Fruit fly (Drosophila melanogaster): Measurements from ENCODE around the gene CG42613.
A peak's percentile ranks its signal among the peaks of the same experiment; 100 is the strongest.

CG42613 gene

DNA sequence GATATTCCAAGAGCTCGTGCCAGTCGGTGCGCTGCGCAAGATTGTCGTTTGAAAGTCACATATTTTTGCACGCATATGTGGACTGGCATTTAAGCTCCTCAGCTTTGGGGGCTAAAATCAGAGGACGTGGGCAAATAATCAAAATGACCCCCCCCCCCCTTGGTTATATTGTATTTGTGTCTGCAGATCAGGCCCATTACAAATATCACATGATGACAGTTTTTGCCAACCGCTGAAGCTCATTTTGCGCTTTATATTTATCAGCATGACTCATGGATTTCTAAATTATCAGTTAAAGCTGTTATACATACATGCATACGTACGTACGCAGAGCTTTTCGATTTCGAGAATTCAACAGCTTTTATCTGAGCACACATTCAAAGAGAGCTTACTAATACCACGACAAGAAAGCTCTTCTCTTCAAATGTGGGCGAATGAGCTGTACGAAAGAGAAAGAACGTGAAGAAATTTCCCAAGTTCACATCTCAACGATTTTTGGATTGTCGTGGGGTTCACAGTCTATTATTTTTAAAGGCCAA, 12.2 kb upstream of the CG42613 start (continued):
- TF ChIP-seq cwo (GFP tag; optimal IDR thresholded peaks at IDR 0.05) (peak; percentile 96), CG6683 (GFP tag; optimal IDR thresholded peaks at IDR 0.05) (no peak), CG16863 (GFP tag; optimal IDR thresholded peaks at IDR 0.05) (no peak), HmgD (GFP tag; optimal IDR thresholded peaks at IDR 0.05) (no peak), Deaf1 (tag; optimal IDR thresholded peaks at IDR 0.05) (peak; percentile 9), ind (GFP tag; optimal IDR thresholded peaks at IDR 0.05) (no peak), exex (tag; optimal IDR thresholded peaks at IDR 0.05) (peak; percentile 95), caup (GFP tag; optimal IDR thresholded peaks at IDR 0.05; ENCODE audit: severe bottlenecking) (peak; percentile 45), CG8290 (GFP tag; optimal IDR thresholded peaks at IDR 0.05) (no peak), CG8290 (tag; optimal IDR thresholded peaks at IDR 0.05) (peak in 1 of 2 experiments; percentile 25), jumu (GFP tag; optimal IDR thresholded peaks at IDR 0.05) (no peak), ash1 (GFP tag; optimal IDR thresholded peaks at IDR 0.05) (no peak), CG2199 (GFP tag; IDR thresholded peaks at IDR 0.05) (peak; percentile 78; the same call in 1 of the 3 replicates), CG10543 (GFP tag; optimal IDR thresholded peaks at IDR 0.05) (peak; percentile 86), Trl (optimal IDR thresholded peaks at IDR 0.05) (peak; percentile 58 to 69), Trl (GFP tag; optimal IDR thresholded peaks at IDR 0.05) (no peak), CrebB (tag; optimal IDR thresholded peaks at IDR 0.05) (peak; percentile 32), corto (GFP tag; optimal IDR thresholded peaks at IDR 0.05) (peak; percentile 72), CG12769 (tag; optimal IDR thresholded peaks at IDR 0.05) (peak; percentile 71), Adf1 (GFP tag; IDR thresholded peaks at IDR 0.05) (peak; percentile 17; the same call in 1 of the 2 replicates), sd (tag; optimal IDR thresholded peaks at IDR 0.05) (peak; percentile 83), CG8089 (GFP tag; optimal IDR thresholded peaks at IDR 0.05) (no peak), CG32767 (GFP tag; IDR thresholded peaks at IDR 0.05) (peak; percentile 42; the same call in 1 of the 2 replicates), CG17568 (GFP tag; optimal IDR thresholded peaks at IDR 0.05) (peak; percentile 1), CG2120 (GFP tag; optimal IDR thresholded peaks at IDR 0.05) (peak; percentile 6), CG14860 (GFP tag; IDR thresholded peaks at IDR 0.05; ENCODE audit: partially characterized antibody) (no peak), CG15514 (GFP tag; optimal IDR thresholded peaks at IDR 0.05) (peak; percentile 16), CG11504 (tag; optimal IDR thresholded peaks at IDR 0.05) (peak; percentile 78), CG3065 (GFP tag; optimal IDR thresholded peaks at IDR 0.05) (no peak), HmgZ (tag; optimal IDR thresholded peaks at IDR 0.05) (peak; percentile 51), Atf6 (GFP tag; IDR thresholded peaks at IDR 0.05) (peak; percentile 40; the same call in 1 of the 2 replicates), eve (GFP tag; optimal IDR thresholded peaks at IDR 0.05) (peak in 1 of 2 experiments; percentile 73), lab (GFP tag; optimal IDR thresholded peaks at IDR 0.05) (peak; percentile 77), Med (GFP tag) (peak; percentile 60), gro (GFP tag; optimal IDR thresholded peaks at IDR 0.05) (peak; percentile 58), Stat92E (GFP tag; optimal IDR thresholded peaks at IDR 0.05) (peak in 1 of 3 experiments; percentile 54), lbe (GFP tag; optimal IDR thresholded peaks at IDR 0.05) (peak; percentile 73), Xrp1 (GFP tag; IDR thresholded peaks at IDR 0.05) (peak; percentile 32; the same call in 1 of the 2 replicates), Elba2 (GFP tag; optimal IDR thresholded peaks at IDR 0.05) (no peak), mirr (GFP tag; optimal IDR thresholded peaks at IDR 0.05) (peak; percentile 82), vvl (GFP tag; IDR thresholded peaks at IDR 0.05) (peak; percentile 21; the same call in 1 of the 2 replicates), CG10654 (GFP tag; optimal IDR thresholded peaks at IDR 0.05) (no peak), kay (GFP tag; optimal IDR thresholded peaks at IDR 0.05) (peak; percentile 88), scrt (GFP tag; optimal IDR thresholded peaks at IDR 0.05) (peak; percentile 14), crol (GFP tag; IDR thresholded peaks at IDR 0.05) (peak; percentile 46; the same call in 1 of the 2 replicates), B-H2 (GFP tag; optimal IDR thresholded peaks at IDR 0.05) (peak; percentile 57), odd (GFP tag; optimal IDR thresholded peaks at IDR 0.05) (peak; percentile 14), rib (GFP tag; IDR thresholded peaks at IDR 0.05) (peak; percentile 88), Dek (tag; optimal IDR thresholded peaks at IDR 0.05) (peak; percentile 25), CG7987 (GFP tag; optimal IDR thresholded peaks at IDR 0.05) (peak; percentile 69)
